Worm (Caenorhabditis elegans) whole organism, L4 larva: ENCODE measurements around the gene H14E04.3.
"Not testable (repeated sequence)": the region's sequence is repeated elsewhere in the genome, so short reads cannot be mapped to it uniquely, and the experiment has no call there.

ENCODE experiments used
- Y75B8A.6 ChIP-seq: fragments of 200-800 bp; sonication (Bioruptor generic); IDR thresholded peaks from 2 replicates; pipeline ENCODE4 v1.3.6; 2022; ENCODE audit warnings: missing genetic modification reagents, missing genetic modification characterization, missing compliant biosample characterization
- aha-1 ChIP-seq: fragments of 150-350 bp; peaks from one replicate; lab custom pipeline; 2014; ENCODE audit warnings: missing biosample characterization, missing genetic modification characterization
- ceh-20 ChIP-seq: fragments of 200-800 bp; sonication (Bioruptor generic); IDR thresholded peaks from 2 replicates; pipeline ENCODE4 v1.3.6; 2022; ENCODE audit warnings: missing genetic modification reagents, missing genetic modification characterization, missing compliant biosample characterization
- ctbp-1 ChIP-seq: fragments of 200-800 bp; sonication (Bioruptor generic); IDR thresholded peaks from 2 replicates; pipeline ENCODE4 v1.3.6; 2022; ENCODE audit warnings: missing genetic modification reagents, missing genetic modification characterization, missing compliant biosample characterization
- daf-12 ChIP-seq: fragments of 150-350 bp; optimal IDR thresholded peaks from 2 replicates; lab custom pipeline; 2014; ENCODE audit warnings: missing biosample characterization, missing genetic modification reagents, missing genetic modification characterization
- daf-8 ChIP-seq: fragments of 200-800 bp; sonication (Bioruptor generic); IDR thresholded peaks from 2 replicates; pipeline ENCODE4 v1.3.6; 2022; ENCODE audit warnings: missing genetic modification characterization, missing compliant biosample characterization
- duxl-1 ChIP-seq: sonication (generic microtip); optimal IDR thresholded peaks from 2 replicates; lab custom pipeline; 2016; ENCODE audit warnings: mild to moderate bottlenecking, missing genetic modification characterization, moderate library complexity, missing compliant biosample characterization; ENCODE audit not compliant: poor library complexity
- dve-1 ChIP-seq: sonication (generic microtip); optimal IDR thresholded peaks from 2 replicates; lab custom pipeline; 2017; ENCODE audit warnings: antibody characterized with exemption, mild to moderate bottlenecking, missing genetic modification characterization, missing compliant biosample characterization; ENCODE audit not compliant: insufficient read depth
- egl-43 ChIP-seq: fragments of 200-800 bp; sonication (Bioruptor generic); IDR thresholded peaks from 2 replicates; pipeline ENCODE4 v1.3.6; 2022; ENCODE audit warnings: missing genetic modification reagents, missing genetic modification characterization, missing compliant biosample characterization
- fkh-10 ChIP-seq: fragments of 150-350 bp; optimal IDR thresholded peaks from 2 replicates; lab custom pipeline; 2014; ENCODE audit warnings: missing biosample characterization, missing genetic modification reagents, missing genetic modification characterization
- gei-8 ChIP-seq: fragments of 200-800 bp; sonication (Bioruptor generic); optimal IDR thresholded peaks from 2 replicates; lab custom pipeline; 2018; ENCODE audit warnings: mild to moderate bottlenecking, missing genetic modification characterization, missing compliant biosample characterization
- hlh-30 ChIP-seq: sonication (generic microtip); optimal IDR thresholded peaks from 2 replicates; lab custom pipeline; 2017; ENCODE audit warnings: antibody characterized with exemption, mild to moderate bottlenecking, missing genetic modification characterization, missing compliant biosample characterization; ENCODE audit not compliant: insufficient read depth
- hmg-1.1 ChIP-seq: fragments of 200-800 bp; sonication (Bioruptor generic); IDR thresholded peaks from 2 replicates; pipeline ENCODE4 v1.3.6; 2022; ENCODE audit warnings: missing genetic modification reagents, missing genetic modification characterization, missing compliant biosample characterization
- lin-38 ChIP-seq: fragments of 200-800 bp; sonication (Bioruptor generic); IDR thresholded peaks from 2 replicates; pipeline ENCODE4 v1.3.6; 2022; ENCODE audit warnings: missing genetic modification reagents, missing genetic modification characterization, missing compliant biosample characterization
- lsy-2 ChIP-seq, 2 experiments: fragments of 150-350 bp in 1 of 2; sonication (generic microtip) in 1 of 2; optimal IDR thresholded peaks; 2 replicates each; lab custom pipeline; 2014 to 2017; ENCODE audit warnings: missing biosample characterization in 2 of 2, missing genetic modification characterization in 2 of 2
- madf-9 ChIP-seq: fragments of 200-800 bp; sonication (Bioruptor generic); conservative IDR thresholded peaks from 2 replicates; pipeline ENCODE4 v1.3.6; 2022; ENCODE audit warnings: missing genetic modification reagents, missing genetic modification characterization, missing compliant biosample characterization
- mep-1 ChIP-seq: fragments of 150-350 bp; sonication (generic microtip); optimal IDR thresholded peaks from 3 replicates; lab custom pipeline; 2014; ENCODE audit warnings: missing biosample characterization, missing genetic modification characterization
- mes-2 ChIP-seq: sonication (generic microtip); optimal IDR thresholded peaks from 2 replicates; lab custom pipeline; 2016; ENCODE audit warnings: missing genotype, mild to moderate bottlenecking, missing genetic modification characterization, missing compliant biosample characterization; ENCODE audit not compliant: poor library complexity, severe bottlenecking
- mxl-3 ChIP-seq: fragments of 200-800 bp; sonication (Bioruptor generic); optimal IDR thresholded peaks from 2 replicates; lab custom pipeline; 2018; ENCODE audit warnings: mild to moderate bottlenecking, missing genetic modification characterization, missing compliant biosample characterization
- nhr-10 ChIP-seq: fragments of 150-350 bp; optimal IDR thresholded peaks from 2 replicates; lab custom pipeline; 2014; ENCODE audit warnings: missing biosample characterization, missing genetic modification characterization
- nhr-102 ChIP-seq: sonication (generic microtip); optimal IDR thresholded peaks from 2 replicates; lab custom pipeline; 2016; ENCODE audit warnings: mild to moderate bottlenecking, missing genetic modification characterization, moderate library complexity, missing compliant biosample characterization
- nhr-11 ChIP-seq: fragments of 150-350 bp; optimal IDR thresholded peaks from 2 replicates; lab custom pipeline; 2014; ENCODE audit warnings: missing biosample characterization, missing genetic modification characterization
- nhr-111 ChIP-seq: fragments of 200-800 bp; sonication (Bioruptor generic); optimal IDR thresholded peaks from 2 replicates; lab custom pipeline; 2018; ENCODE audit warnings: mild to moderate bottlenecking, missing genetic modification characterization, missing compliant biosample characterization
- nhr-25 ChIP-seq: sonication (generic microtip); optimal IDR thresholded peaks from 2 replicates; lab custom pipeline; 2017; ENCODE audit warnings: missing genetic modification characterization, mild to moderate bottlenecking, missing compliant biosample characterization, antibody characterized with exemption, moderate library complexity, borderline replicate concordance; ENCODE audit not compliant: insufficient read depth
- nhr-28 ChIP-seq: fragments of 150-350 bp; optimal IDR thresholded peaks from 2 replicates; lab custom pipeline; 2014; ENCODE audit warnings: missing biosample characterization, missing genetic modification characterization
- nhr-42 ChIP-seq: fragments of 200-800 bp; sonication (Bioruptor generic); IDR thresholded peaks from 2 replicates; pipeline ENCODE4 v1.3.6; 2022; ENCODE audit warnings: missing genetic modification characterization, missing compliant biosample characterization
- nhr-76 ChIP-seq: fragments of 150-350 bp; optimal IDR thresholded peaks from 2 replicates; lab custom pipeline; 2014; ENCODE audit warnings: missing biosample characterization, missing genetic modification characterization
- php-3 ChIP-seq: fragments of 200-800 bp; sonication (Bioruptor generic); IDR thresholded peaks from 2 replicates; pipeline ENCODE4 v1.3.6; 2022; ENCODE audit warnings: missing genetic modification reagents, missing genetic modification characterization, missing compliant biosample characterization
- set-16 ChIP-seq: fragments of 200-800 bp; sonication (Bioruptor generic); IDR thresholded peaks from 2 replicates; pipeline ENCODE4 v1.3.6; 2022; ENCODE audit warnings: missing genetic modification reagents, missing genetic modification characterization, missing compliant biosample characterization
- skn-1 ChIP-seq: fragments of 150-350 bp; optimal IDR thresholded peaks from 2 replicates; lab custom pipeline; 2014; ENCODE audit warnings: missing biosample characterization, missing genetic modification characterization
- spr-1 ChIP-seq: sonication (generic microtip); optimal IDR thresholded peaks from 2 replicates; lab custom pipeline; 2016; ENCODE audit warnings: mild to moderate bottlenecking, missing genetic modification characterization, missing compliant biosample characterization
- tag-97 ChIP-seq: fragments of 200-800 bp; sonication (Bioruptor generic); IDR thresholded peaks from 2 replicates; pipeline ENCODE4 v1.3.6; 2022; ENCODE audit warnings: missing genetic modification characterization, missing compliant biosample characterization
- unc-39 ChIP-seq: sonication (generic microtip); optimal IDR thresholded peaks from 2 replicates; lab custom pipeline; 2017; ENCODE audit warnings: missing biosample characterization, missing genetic modification characterization
- zfp-2 ChIP-seq: sonication (generic microtip); optimal IDR thresholded peaks from 2 replicates; lab custom pipeline; 2016; ENCODE audit warnings: mild to moderate bottlenecking, missing genetic modification characterization, missing compliant biosample characterization
- zip-11 ChIP-seq: fragments of 200-800 bp; sonication (Bioruptor generic); IDR thresholded peaks from 2 replicates; pipeline ENCODE4 v1.3.6; 2022; ENCODE audit warnings: missing genetic modification characterization, missing compliant biosample characterization
- zip-2 ChIP-seq: fragments of 150-350 bp; optimal IDR thresholded peaks from 2 replicates; lab custom pipeline; 2014; ENCODE audit warnings: missing biosample characterization, missing genetic modification characterization

The H14E04.3 gene

DNA sequence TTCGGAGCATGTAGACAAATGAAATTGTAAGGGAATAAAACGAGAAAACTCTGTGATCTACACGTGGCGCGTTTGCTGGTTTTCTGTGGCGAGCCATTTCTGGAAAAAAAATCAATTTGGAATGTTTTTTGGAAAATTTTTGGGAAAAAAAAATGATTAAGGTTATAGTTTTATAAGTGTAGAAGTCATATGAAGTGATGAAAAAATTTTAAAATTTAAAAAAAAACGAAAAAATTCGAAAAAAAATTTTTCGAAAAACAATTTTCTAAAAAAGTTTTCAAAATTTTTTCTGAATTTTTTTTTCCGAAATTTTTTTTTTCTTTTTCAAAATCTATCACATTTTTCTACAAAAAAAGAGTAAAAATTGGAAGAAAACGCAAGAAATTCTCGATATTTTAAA is at the start of gene H14E04.3:
TSS of gene H14E04.3 (minus strand) at position 101 of the 400 bp plus-strand sequence.
- TF ChIP-seq php-3 (GFP tag; lab: Robert Waterston, UW) (no peak), mep-1 (tag; lab: Kevin White, UChicago) (no peak), fkh-10 (GFP tag; lab: Kevin White, UChicago) (no peak), unc-39 (tag; lab: Kevin White, UChicago) (no peak), ctbp-1 (GFP tag; lab: Robert Waterston, UW) (no peak), Y75B8A.6 (GFP tag; lab: Robert Waterston, UW) (no peak)

DNA sequence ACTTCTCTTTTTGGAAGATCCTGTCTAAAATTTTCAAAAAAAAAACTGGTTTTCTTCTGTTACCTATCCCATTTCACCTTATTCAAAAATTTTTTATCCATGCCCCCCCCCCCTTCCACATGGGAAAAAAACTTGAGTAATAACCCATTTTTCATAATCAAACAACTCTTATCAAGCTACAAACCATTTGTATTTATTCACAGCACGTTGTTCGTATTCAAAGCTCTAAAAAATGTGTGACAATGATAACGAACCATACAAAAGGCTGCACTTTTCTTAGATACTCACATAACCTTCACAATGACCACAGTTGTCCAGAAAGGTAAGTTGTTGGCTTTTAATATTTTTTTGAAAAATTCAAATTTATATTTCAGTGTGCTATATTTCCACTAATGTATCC is 49.4 kb upstream of the H14E04.3 start, which contains the start of gene E02H9.6:
TSS of gene E02H9.6 (plus strand) at position 301 of the 400 bp plus-strand sequence.
- not testable (repeated sequence) for TF ChIP-seq nhr-42 (GFP tag; lab: Robert Waterston, UW); skn-1 (tag; lab: Kevin White, UChicago); daf-12 (tag; lab: Kevin White, UChicago)

DNA sequence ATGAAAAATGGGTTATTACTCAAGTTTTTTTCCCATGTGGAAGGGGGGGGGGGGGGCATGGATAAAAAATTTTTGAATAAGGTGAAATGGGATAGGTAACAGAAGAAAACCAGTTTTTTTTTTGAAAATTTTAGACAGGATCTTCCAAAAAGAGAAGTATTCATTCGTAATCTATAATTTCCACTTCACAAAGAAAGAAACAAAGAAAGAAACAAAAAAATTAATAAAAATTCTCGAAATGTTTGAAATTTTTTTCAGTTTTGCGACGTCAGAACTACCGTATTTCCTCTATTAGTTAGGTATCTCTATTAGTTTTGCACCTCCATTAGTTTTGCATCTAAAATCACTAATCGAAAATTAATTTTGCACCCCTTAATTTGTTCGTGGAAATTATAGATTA is 49.0 kb upstream of the H14E04.3 start, which contains the start of gene W04B5.6:
TSS of gene W04B5.6 (minus strand) at position 101 of the 400 bp plus-strand sequence.
- not testable (repeated sequence) for TF ChIP-seq zfp-2 (tag; lab: Kevin White, UChicago); lin-38 (GFP tag; lab: Robert Waterston, UW); zip-2 (tag; lab: Kevin White, UChicago)

- peak; percentile 14 for TF ChIP-seq duxl-1
- TF ChIP-seq dve-1 (tag; lab: Kevin White, UChicago) = no peak
- no peak for TF ChIP-seq daf-12 (tag; lab: Kevin White, UChicago)
- TF ChIP-seq spr-1 (tag; lab: Kevin White, UChicago) = no peak
- peak; percentile 9 for TF ChIP-seq nhr-28 (tag; lab: Kevin White, UChicago)
- no peak for TF ChIP-seq madf-9 (GFP tag; lab: Robert Waterston, UW)
- no peak for TF ChIP-seq php-3 (GFP tag; lab: Robert Waterston, UW)
- TF ChIP-seq nhr-10 (tag; lab: Kevin White, UChicago) = no peak
- TF ChIP-seq skn-1 (tag; lab: Kevin White, UChicago) = no peak
- TF ChIP-seq nhr-111 (GFP tag; lab: Kevin White, UChicago) = no peak
- no peak for TF ChIP-seq zip-11 (GFP tag; lab: Robert Waterston, UW)
- no peak for TF ChIP-seq nhr-76 (tag; lab: Kevin White, UChicago)
- TF ChIP-seq mxl-3 (GFP tag; lab: Kevin White, UChicago) = no peak
- TF ChIP-seq, all 104 proteins: peak for 2
Observed at ce11 chrIII:2432925-2433324, 46.5 kb upstream of the H14E04.3 start.

DNA sequence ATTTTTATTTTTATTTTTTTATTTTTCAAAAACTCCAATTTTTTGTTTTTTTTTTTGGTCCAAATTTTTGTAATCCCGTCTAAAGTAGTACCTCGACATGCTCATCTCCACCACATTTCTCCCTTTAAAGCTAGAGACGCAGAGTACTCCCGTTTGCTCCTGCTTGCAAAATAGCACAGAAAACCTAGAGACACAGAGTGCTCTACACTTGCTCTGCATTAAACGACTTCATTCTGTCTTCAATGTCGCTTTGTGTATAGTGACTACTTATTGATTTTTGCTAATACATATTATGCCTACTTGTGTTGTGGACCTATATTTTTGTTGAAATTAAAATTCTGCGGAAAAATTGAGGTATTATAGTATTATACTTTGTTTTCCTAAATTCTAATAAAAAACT is 39.7 kb upstream of the H14E04.3 start, which contains the start of gene W04B5.8:
TSS of gene W04B5.8 (plus strand) at position 195 of the 400 bp plus-strand sequence.
- TF ChIP-seq hmg-1.1 (GFP tag; lab: Robert Waterston, UW) (peak; percentile 35; the same call in 1 of the 2 replicates), aha-1 (peak; percentile 80), mes-2 (tag; lab: Kevin White, UChicago) (peak; percentile 19), nhr-102 (tag; lab: Kevin White, UChicago) (no peak), lsy-2 (tag; optimal IDR thresholded peaks at IDR 0.05; lab: Kevin White, UChicago) (peak in 1 of 2 experiments; percentile 4), egl-43 (GFP tag; lab: Robert Waterston, UW) (no peak)

ce11 chrIII:2424783-2425329 is 38.5 kb upstream of the H14E04.3 start:
- no peak for TF ChIP-seq duxl-1
- no peak for TF ChIP-seq nhr-25 (tag; lab: Kevin White, UChicago)
- peak; percentile 97 for TF ChIP-seq set-16 (GFP tag; lab: Robert Waterston, UW)
- TF ChIP-seq mep-1 (tag; lab: Kevin White, UChicago) = no peak
- 0 out of 2 replicates have a peak, but pooled peaks have one; percentile 12 for TF ChIP-seq daf-8
- peak; percentile 90 for TF ChIP-seq aha-1
- no peak for TF ChIP-seq tag-97 (GFP tag; lab: Robert Waterston, UW)
- no peak for TF ChIP-seq hlh-30 (tag; lab: Kevin White, UChicago)
- no peak for TF ChIP-seq nhr-11
- TF ChIP-seq ceh-20 (GFP tag; lab: Robert Waterston, UW) = no peak
- TF ChIP-seq gei-8 (GFP tag; lab: Kevin White, UChicago) = no peak
